Worm (Caenorhabditis elegans) whole organism, mixed stage, embryonic: ENCODE results near the gene K09A11.1.

Source experiments
- M03D4.4 ChIP-seq: sonication (generic microtip); optimal IDR thresholded peaks from 2 replicates; lab custom pipeline; 2017; ENCODE audit warnings: mild to moderate bottlenecking, missing genetic modification characterization, missing compliant biosample characterization
- bed-3 ChIP-seq: fragments of 200-800 bp; sonication (Bioruptor generic); optimal IDR thresholded peaks from 3 replicates; lab custom pipeline; 2018; ENCODE audit warnings: mild to moderate bottlenecking, missing genetic modification characterization, moderate library complexity, missing compliant biosample characterization
- blmp-1 ChIP-seq: fragments of 150-350 bp; optimal IDR thresholded peaks from 2 replicates; lab custom pipeline; 2014; ENCODE audit warnings: missing biosample characterization, missing genetic modification characterization
- ceh-39 ChIP-seq: fragments of 150-350 bp; optimal IDR thresholded peaks from 2 replicates; lab custom pipeline; 2014; ENCODE audit warnings: missing biosample characterization, missing genetic modification characterization
- ceh-43 ChIP-seq: fragments of 200-800 bp; sonication (Bioruptor generic); optimal IDR thresholded peaks from 2 replicates; lab custom pipeline; 2018; ENCODE audit warnings: mild to moderate bottlenecking, missing genetic modification characterization, moderate library complexity, missing compliant biosample characterization
- ceh-83 ChIP-seq: fragments of 200-800 bp; sonication (Bioruptor generic); optimal IDR thresholded peaks from 2 replicates; lab custom pipeline; 2018; ENCODE audit warnings: mild to moderate bottlenecking, missing genetic modification characterization, missing compliant biosample characterization
- ces-1 ChIP-seq: fragments of 150-350 bp; optimal IDR thresholded peaks from 2 replicates; lab custom pipeline; 2014; ENCODE audit warnings: missing biosample characterization, missing genetic modification reagents, missing genetic modification characterization
- cnd-1 ChIP-seq: fragments of 200-800 bp; sonication (Bioruptor generic); optimal IDR thresholded peaks from 2 replicates; lab custom pipeline; 2018; ENCODE audit warnings: mild to moderate bottlenecking, missing genetic modification characterization, missing compliant biosample characterization
- drap-1 ChIP-seq: fragments of 200-800 bp; sonication (Bioruptor generic); optimal IDR thresholded peaks from 3 replicates; lab custom pipeline; 2018; ENCODE audit warnings: mild to moderate bottlenecking, missing genetic modification characterization, missing compliant biosample characterization
- elt-1 ChIP-seq: sonication (generic microtip); optimal IDR thresholded peaks from 2 replicates; lab custom pipeline; 2017; ENCODE audit warnings: missing genetic modification characterization, mild to moderate bottlenecking, missing compliant biosample characterization, antibody characterized with exemption, moderate library complexity, borderline replicate concordance; ENCODE audit not compliant: insufficient read depth
- elt-3 ChIP-seq: fragments of 150-350 bp; optimal IDR thresholded peaks from 2 replicates; lab custom pipeline; 2014; ENCODE audit warnings: missing biosample characterization, missing genetic modification characterization
- ham-2 ChIP-seq: fragments of 200-800 bp; sonication (Bioruptor generic); optimal IDR thresholded peaks from 2 replicates; lab custom pipeline; 2018; ENCODE audit warnings: mild to moderate bottlenecking, missing genetic modification characterization, missing compliant biosample characterization
- hlh-1 ChIP-seq: fragments of 150-350 bp; optimal IDR thresholded peaks from 2 replicates; lab custom pipeline; 2014; ENCODE audit warnings: missing biosample characterization, missing genetic modification reagents, missing genetic modification characterization
- lin-13 ChIP-seq: fragments of 150-350 bp; optimal IDR thresholded peaks from 2 replicates; lab custom pipeline; 2014; ENCODE audit warnings: missing biosample characterization, missing genetic modification characterization
- lin-32 ChIP-seq: fragments of 200-800 bp; sonication (Bioruptor generic); optimal IDR thresholded peaks from 2 replicates; lab custom pipeline; 2018; ENCODE audit warnings: mild to moderate bottlenecking, missing genetic modification characterization, missing compliant biosample characterization
- lsy-2 ChIP-seq: fragments of 150-350 bp; optimal IDR thresholded peaks from 2 replicates; lab custom pipeline; 2014; ENCODE audit warnings: missing biosample characterization, missing genetic modification characterization
- mab-5 ChIP-seq: fragments of 150-350 bp; optimal IDR thresholded peaks from 2 replicates; lab custom pipeline; 2014; ENCODE audit warnings: missing biosample characterization, missing genetic modification characterization
- mep-1 ChIP-seq: fragments of 150-350 bp; optimal IDR thresholded peaks from 2 replicates; lab custom pipeline; 2017; ENCODE audit warnings: missing biosample characterization, missing genetic modification reagents, missing genetic modification characterization, inconsistent platforms
- nhr-12 ChIP-seq: fragments of 150-350 bp; optimal IDR thresholded peaks from 2 replicates; lab custom pipeline; 2014; ENCODE audit warnings: missing biosample characterization, missing genetic modification characterization
- nhr-2 ChIP-seq: fragments of 150-350 bp; optimal IDR thresholded peaks from 2 replicates; lab custom pipeline; 2014; ENCODE audit warnings: missing biosample characterization, missing genetic modification characterization
- nhr-237 ChIP-seq: fragments of 150-350 bp; optimal IDR thresholded peaks from 2 replicates; lab custom pipeline; 2014; ENCODE audit warnings: missing biosample characterization, missing genetic modification characterization
- nhr-28 ChIP-seq: fragments of 150-350 bp; optimal IDR thresholded peaks from 2 replicates; lab custom pipeline; 2014; ENCODE audit warnings: missing biosample characterization, missing genetic modification characterization
- sem-2 ChIP-seq: fragments of 200-800 bp; sonication (Bioruptor generic); optimal IDR thresholded peaks from 2 replicates; lab custom pipeline; 2018; ENCODE audit warnings: mild to moderate bottlenecking, missing genetic modification characterization, missing compliant biosample characterization
- snpc-4 ChIP-seq: fragments of 150-350 bp; optimal IDR thresholded peaks from 2 replicates; lab custom pipeline; 2014; ENCODE audit warnings: missing biosample characterization, missing genetic modification characterization
- sptf-1 ChIP-seq: sonication (generic microtip); optimal IDR thresholded peaks from 2 replicates; lab custom pipeline; 2017; ENCODE audit warnings: mild to moderate bottlenecking, missing genetic modification characterization, moderate library complexity, missing compliant biosample characterization
- tbx-8 ChIP-seq: fragments of 200-800 bp; sonication (Bioruptor generic); optimal IDR thresholded peaks from 2 replicates; lab custom pipeline; 2018; ENCODE audit warnings: mild to moderate bottlenecking, missing genetic modification characterization, moderate library complexity, missing compliant biosample characterization
- unc-120 ChIP-seq: sonication (generic microtip); optimal IDR thresholded peaks from 2 replicates; lab custom pipeline; 2017; ENCODE audit warnings: missing genetic modification characterization, missing compliant biosample characterization; ENCODE audit not compliant: poor library complexity, severe bottlenecking
- unc-62 ChIP-seq: fragments of 150-350 bp; optimal IDR thresholded peaks from 2 replicates; lab custom pipeline; 2014; ENCODE audit warnings: missing biosample characterization, missing genetic modification reagents, missing genetic modification characterization
- ztf-11 ChIP-seq: fragments of 150-350 bp; optimal IDR thresholded peaks from 2 replicates; lab custom pipeline; 2014; ENCODE audit warnings: missing biosample characterization, missing genetic modification characterization

The K09A11.1 gene

ce11 chrX:13242231-13242630, 20.1 kb upstream of the K09A11.1 start, which contains the start of gene K08H2.5:
Gene K08H2.5 (minus strand): TSS chrX:13242331.
- TF ChIP-seq ceh-83: no peak
- TF ChIP-seq cnd-1 (tag; lab: Kevin White, UChicago): no peak
- no peak for TF ChIP-seq nhr-28
- no peak for TF ChIP-seq sptf-1 (tag; lab: Kevin White, UChicago)
- no peak for TF ChIP-seq tbx-8 (GFP tag; lab: Kevin White, UChicago)
- no peak for TF ChIP-seq lsy-2
- no peak for TF ChIP-seq nhr-237 (tag; lab: Kevin White, UChicago)
- TF ChIP-seq lin-32 (GFP tag; lab: Kevin White, UChicago): no peak
- TF ChIP-seq ceh-43 (GFP tag; lab: Kevin White, UChicago): no peak
- no peak for TF ChIP-seq ztf-11 (tag; lab: Kevin White, UChicago)
- TF ChIP-seq nhr-12 (tag; lab: Kevin White, UChicago): no peak
- no peak for TF ChIP-seq elt-1 (tag; lab: Kevin White, UChicago)
- TF ChIP-seq ham-2: no peak
- no peak for TF ChIP-seq sem-2 (GFP tag; lab: Kevin White, UChicago)
- no peak for TF ChIP-seq bed-3 (GFP tag; lab: Kevin White, UChicago)
- TF ChIP-seq hlh-1: no peak
- no peak for TF ChIP-seq unc-120 (tag; lab: Kevin White, UChicago)
- no peak for TF ChIP-seq elt-3 (tag; lab: Kevin White, UChicago)
- TF ChIP-seq snpc-4 (tag; lab: Kevin White, UChicago): no peak

- TF ChIP-seq ceh-83 (no peak), cnd-1 (tag; lab: Kevin White, UChicago) (no peak), mab-5 (no peak), lin-32 (GFP tag; lab: Kevin White, UChicago) (no peak), ceh-43 (GFP tag; lab: Kevin White, UChicago) (no peak), unc-120 (tag; lab: Kevin White, UChicago) (no peak), ztf-11 (tag; lab: Kevin White, UChicago) (no peak), nhr-2 (tag; lab: Kevin White, UChicago) (no peak), nhr-28 (no peak), mep-1 (tag; lab: Kevin White, UChicago) (no peak), drap-1 (GFP tag; lab: Kevin White, UChicago) (no peak)
These were observed 17.2 kb upstream of the K09A11.1 start, which contains the start of gene hpl-1 for ce11 chrX:13245090-13245489. Gene hpl-1 (plus strand): TSS chrX:13245390.

ce11 chrX:13246668-13247358, 15.5 kb upstream of the K09A11.1 start:
- TF ChIP-seq M03D4.4 (no peak), lin-13 (no peak), mep-1 (tag; lab: Kevin White, UChicago) (no peak), lsy-2 (no peak), ces-1 (peak; percentile 99), tbx-8 (GFP tag; lab: Kevin White, UChicago) (no peak), unc-62 (GFP tag; lab: Kevin White, UChicago) (no peak)

ce11 chrX:13247614-13248013, 14.7 kb upstream of the K09A11.1 start:
- no peak for TF ChIP-seq blmp-1 (tag; lab: Kevin White, UChicago)
- TF ChIP-seq, all 35 proteins: peak for 0

- peak; percentile 38 for TF ChIP-seq elt-1 (tag; lab: Kevin White, UChicago)
- TF ChIP-seq tbx-8 (GFP tag; lab: Kevin White, UChicago): no peak
- TF ChIP-seq ceh-83: no peak
- no peak for TF ChIP-seq M03D4.4
- TF ChIP-seq unc-62 (GFP tag; lab: Kevin White, UChicago): no peak
These were observed 14.0 kb upstream of the K09A11.1 start, which contains the start of gene K08H2.7 for ce11 chrX:13248265-13248664. Gene K08H2.7 (minus strand): TSS chrX:13248437.

ce11 chrX:13249102-13249501, 13.2 kb upstream of the K09A11.1 start:
- TF ChIP-seq tbx-8 (GFP tag; lab: Kevin White, UChicago): no peak
- TF ChIP-seq ztf-11 (tag; lab: Kevin White, UChicago): no peak
- TF ChIP-seq mab-5: no peak
- no peak for TF ChIP-seq ceh-83
- TF ChIP-seq ceh-39 (tag; lab: Kevin White, UChicago): no peak
- no peak for TF ChIP-seq unc-62 (GFP tag; lab: Kevin White, UChicago)
